Worm (Caenorhabditis elegans) whole organism, late embryonic: ENCODE data around the gene Y110A2AL.4.

Experiments
- C38D4.7 ChIP-seq: fragments of 200-800 bp; sonication (Bioruptor generic); optimal IDR thresholded peaks from 2 replicates; lab custom pipeline; 2018; ENCODE audit warnings: mild to moderate bottlenecking, missing genetic modification characterization, moderate library complexity, missing compliant biosample characterization
- ahr-1 ChIP-seq: sonication (generic microtip); optimal IDR thresholded peaks from 2 replicates; lab custom pipeline; 2016; ENCODE audit warnings: missing genetic modification characterization, missing compliant biosample characterization
- ama-1 ChIP-seq: fragments of 150-350 bp; optimal IDR thresholded peaks from 2 replicates; lab custom pipeline; 2014
- lin-11 ChIP-seq: fragments of 200-800 bp; sonication (Bioruptor generic); optimal IDR thresholded peaks from 2 replicates; lab custom pipeline; 2018; ENCODE audit warnings: mild to moderate bottlenecking, missing genetic modification characterization, missing compliant biosample characterization
- pha-4 ChIP-seq: fragments of 150-350 bp; optimal IDR thresholded peaks from 2 replicates; lab custom pipeline; 2018; ENCODE audit warnings: missing biosample characterization, missing genetic modification reagents, missing genetic modification characterization
- sox-2 ChIP-seq: fragments of 200-800 bp; sonication (Bioruptor generic); IDR thresholded peaks from 2 replicates; pipeline ENCODE4 v1.3.6; 2022; ENCODE audit warnings: missing genetic modification reagents, missing genetic modification characterization, missing compliant biosample characterization
- tbx-2 ChIP-seq: sonication (generic microtip); optimal IDR thresholded peaks from 2 replicates; lab custom pipeline; 2016; ENCODE audit warnings: missing genetic modification characterization, missing compliant biosample characterization
- tbx-7 ChIP-seq: sonication (generic microtip); optimal IDR thresholded peaks from 2 replicates; lab custom pipeline; 2016; ENCODE audit warnings: missing genotype, missing genetic modification characterization, missing compliant biosample characterization
- unc-3 ChIP-seq, 2 experiments: fragments of 200-800 bp in 1 of 2; sonication (Bioruptor generic) in 1 of 2; sonication (generic microtip) in 1 of 2; conservative IDR thresholded peaks in 1 of 2; optimal IDR thresholded peaks in 1 of 2; 2 replicates each; pipeline versions ENCODE4 v1.3.6 to Lab custom; 2016 to 2022; ENCODE audit warnings: missing compliant biosample characterization in 2 of 2, missing genetic modification characterization in 2 of 2, missing genetic modification reagents in 1 of 2
- zip-5 ChIP-seq: sonication (generic microtip); optimal IDR thresholded peaks from 2 replicates; lab custom pipeline; 2016; ENCODE audit warnings: missing genetic modification characterization, missing compliant biosample characterization

DNA sequence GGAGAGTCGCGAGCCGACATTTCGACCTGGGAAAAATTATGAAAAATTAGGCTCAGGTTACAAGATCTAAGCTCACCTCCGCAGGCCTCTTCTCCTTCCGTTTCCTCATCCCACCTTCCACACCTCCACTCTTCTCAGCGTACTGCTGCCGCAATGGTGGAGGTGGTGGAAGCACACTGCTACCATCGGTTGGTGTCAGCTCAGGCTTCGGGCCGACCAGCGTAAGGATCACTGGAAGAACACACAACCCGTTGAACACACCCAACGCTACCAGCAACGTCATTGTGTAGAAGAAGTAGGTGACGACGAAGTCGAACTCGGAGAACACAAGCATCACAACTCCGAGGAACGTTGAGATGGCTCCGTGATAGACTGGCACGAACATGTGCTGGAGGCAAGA, 6.6 kb downstream of the Y110A2AL.4 start:
- no peak for TF ChIP-seq lin-11 (tag; lab: Kevin White, UChicago)
- TF ChIP-seq zip-5 (tag; lab: Kevin White, UChicago), result no peak
- TF ChIP-seq unc-3 (GFP tag; conservative IDR thresholded peaks at IDR 0.05; lab: Robert Waterston, UW), result no peak
- TF ChIP-seq unc-3 (tag; optimal IDR thresholded peaks at IDR 0.05; lab: Kevin White, UChicago), result no peak
- TF ChIP-seq ahr-1, result no peak
- TF ChIP-seq tbx-2, result no peak
- TF ChIP-seq ama-1, result no peak
- TF ChIP-seq sox-2 (GFP tag; lab: Robert Waterston, UW), result no peak
- no peak for TF ChIP-seq tbx-7 (tag; lab: Kevin White, UChicago)
- TF ChIP-seq pha-4 (tag; lab: Kevin White, UChicago), result no peak
- no peak for TF ChIP-seq C38D4.7
